Worm (Caenorhabditis elegans): ENCODE measurements around the gene hmp-1.
A peak's percentile ranks its signal among the peaks of the same experiment; 100 is the strongest.

The hmp-1 gene

DNA sequence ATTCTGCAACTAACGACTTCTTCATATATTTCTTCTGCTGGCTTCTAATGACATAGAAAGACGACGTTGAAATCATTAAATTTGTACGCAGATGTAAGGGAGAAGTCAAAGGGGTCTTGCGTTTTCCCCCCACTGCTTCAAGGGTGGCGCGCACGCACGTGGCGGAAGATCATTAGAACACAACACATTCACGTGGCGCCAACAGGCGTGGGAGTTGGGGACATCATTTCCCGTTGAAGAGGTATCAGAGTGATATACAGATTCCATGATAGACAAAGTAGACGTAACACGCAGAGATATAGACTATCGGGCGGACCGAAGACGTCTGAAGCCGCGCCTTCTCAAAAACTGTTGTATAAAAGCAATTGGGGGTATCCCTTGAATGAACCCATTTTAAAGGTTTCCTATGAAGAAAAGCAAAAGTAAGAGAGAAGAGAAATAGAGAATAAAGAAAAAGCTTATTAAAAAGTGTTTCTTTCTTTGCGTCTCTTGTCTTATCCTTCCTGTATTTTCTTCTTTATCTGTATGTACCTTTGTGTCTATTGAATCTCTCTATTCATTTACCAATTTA, 46.3 kb upstream of the hmp-1 start (continued):
- no peak for TF ChIP-seq nhr-12 (tag; optimal IDR thresholded peaks at IDR 0.05)
- no peak for TF ChIP-seq efl-1 (optimal IDR thresholded peaks at IDR 0.05)
- no peak for TF ChIP-seq efl-1 (GFP tag; optimal IDR thresholded peaks at IDR 0.05 in 1 of 2)
- peak; percentile 32 for TF ChIP-seq xbp-1 (tag; optimal IDR thresholded peaks at IDR 0.05)
- no peak for TF ChIP-seq C34B4.2 (tag; optimal IDR thresholded peaks at IDR 0.05)
- TF ChIP-seq grh-1 (GFP tag; IDR thresholded peaks at IDR 0.05) = peak; percentile 76
- TF ChIP-seq elt-2 (tag; optimal IDR thresholded peaks at IDR 0.05) = no peak
- TF ChIP-seq pax-3 (tag; optimal IDR thresholded peaks at IDR 0.05) = no peak
- no peak for TF ChIP-seq C04F5.9 (tag; optimal IDR thresholded peaks at IDR 0.05)
- TF ChIP-seq aha-1 (tag; optimal IDR thresholded peaks at IDR 0.05) = no peak
- no peak for TF ChIP-seq ceh-88 (GFP tag; IDR thresholded peaks at IDR 0.05)
- no peak for TF ChIP-seq fkh-10 (GFP tag; optimal IDR thresholded peaks at IDR 0.05)
- TF ChIP-seq swsn-7 (tag; optimal IDR thresholded peaks at IDR 0.05) = peak; percentile 23
- peak; percentile 94 for TF ChIP-seq nhr-20 (tag; optimal IDR thresholded peaks at IDR 0.05)
- peak; percentile 88 for TF ChIP-seq nhr-90 (tag; optimal IDR thresholded peaks at IDR 0.05; ENCODE audit: poor library complexity)
- no peak for TF ChIP-seq efl-3 (GFP tag; optimal IDR thresholded peaks at IDR 0.05)
- TF ChIP-seq isw-1 (GFP tag; IDR thresholded peaks at IDR 0.05) = no peak
- TF ChIP-seq hpl-2 (GFP tag; optimal IDR thresholded peaks at IDR 0.05) = no peak
- no peak for TF ChIP-seq F16B12.6 (tag; optimal IDR thresholded peaks at IDR 0.05)
- TF ChIP-seq sox-4 (tag; optimal IDR thresholded peaks at IDR 0.05) = no peak
- TF ChIP-seq Y116A8C.19 (tag; optimal IDR thresholded peaks at IDR 0.05; ENCODE audit: borderline replicate concordance) = no peak
- no peak for TF ChIP-seq sptf-1 (tag; optimal IDR thresholded peaks at IDR 0.05)
- TF ChIP-seq unc-86 (tag; optimal IDR thresholded peaks at IDR 0.05) = no peak
- no peak for TF ChIP-seq nhr-11 (tag; optimal IDR thresholded peaks at IDR 0.05)
- no peak for TF ChIP-seq ces-1 (GFP tag; optimal IDR thresholded peaks at IDR 0.05)
- no peak for TF ChIP-seq sup-37 (GFP tag; optimal IDR thresholded peaks at IDR 0.05)
- TF ChIP-seq tlp-1 (tag; optimal IDR thresholded peaks at IDR 0.05) = no peak
- TF ChIP-seq vab-15 (tag; optimal IDR thresholded peaks at IDR 0.05) = peak; percentile 56
- peak; percentile 99 for TF ChIP-seq nhr-85 (tag)
- TF ChIP-seq elt-3 (tag; optimal IDR thresholded peaks at IDR 0.05) = peak in 5 of 6 experiments; percentile 21 to 91 (median 48)
- TF ChIP-seq lin-14 (GFP tag; optimal IDR thresholded peaks at IDR 0.05) = peak; percentile 89
- no peak for TF ChIP-seq zag-1 (tag; optimal IDR thresholded peaks at IDR 0.05)

DNA sequence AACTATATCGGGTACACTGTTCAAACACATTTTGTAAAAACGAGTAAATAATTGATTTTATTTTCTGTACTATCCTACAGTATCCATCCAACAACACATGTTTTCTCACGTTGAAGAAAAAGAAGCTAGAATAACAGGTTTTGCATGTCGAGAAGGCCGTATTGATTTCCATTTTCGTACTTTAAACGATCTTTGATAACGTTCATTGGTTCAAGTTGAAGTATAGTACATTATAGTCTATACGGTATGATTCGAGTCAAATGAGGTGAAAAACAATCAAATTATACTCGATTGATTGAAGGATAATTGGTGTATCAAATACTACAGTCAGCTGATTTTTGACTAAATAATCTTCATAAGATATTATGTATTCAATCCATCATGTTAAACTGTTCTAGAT, 45.2 kb upstream of the hmp-1 start:
- peak; percentile 34 for TF ChIP-seq nhr-71 (tag; optimal IDR thresholded peaks at IDR 0.05)
- no peak for TF ChIP-seq snpc-4 (tag; optimal IDR thresholded peaks at IDR 0.05)
- TF ChIP-seq tbx-2 (tag; optimal IDR thresholded peaks at IDR 0.05) = peak; percentile 21
- no peak for TF ChIP-seq unc-30 (tag; optimal IDR thresholded peaks at IDR 0.05)
- TF ChIP-seq C04F5.9 (tag; optimal IDR thresholded peaks at IDR 0.05) = no peak
- no peak for TF ChIP-seq F16B12.6 (tag; optimal IDR thresholded peaks at IDR 0.05)
- TF ChIP-seq lsy-2 (tag; optimal IDR thresholded peaks at IDR 0.05) = peak in 1 of 2 experiments; percentile 11
- no peak for TF ChIP-seq skn-1 (tag; optimal IDR thresholded peaks at IDR 0.05)
- no peak for TF ChIP-seq xbp-1 (tag; optimal IDR thresholded peaks at IDR 0.05)
- TF ChIP-seq nhr-19 (GFP tag; conservative IDR thresholded peaks at IDR 0.05) = peak; percentile 26
- TF ChIP-seq elt-3 (tag; optimal IDR thresholded peaks at IDR 0.05) = peak in 2 of 6 experiments; percentile 9 to 36
- TF ChIP-seq nhr-85 (tag) = peak; percentile 76
- peak; percentile 24; the same call in 1 of the 2 replicates for TF ChIP-seq grh-1 (GFP tag; IDR thresholded peaks at IDR 0.05)
- no peak for TF ChIP-seq pag-3 (tag; optimal IDR thresholded peaks at IDR 0.05; ENCODE audit: borderline replicate concordance, insufficient read depth)
- peak; percentile 78 for TF ChIP-seq nhr-20 (tag; optimal IDR thresholded peaks at IDR 0.05)

Data from whole organism, L1 larva.